Fruit fly (Drosophila melanogaster) whole organism, embryonic: ENCODE measurements around the gene Cpr30F.

Source experiments
- BtbVII ChIP-seq: fragments of 200-800 bp; sonication (Bioruptor generic); optimal IDR thresholded peaks from 3 replicates; lab custom pipeline; 2017; ENCODE audit warnings: missing biosample characterization, mild to moderate bottlenecking, missing genetic modification characterization
- C15 ChIP-seq: fragments of 200-800 bp; sonication (Bioruptor generic); IDR thresholded peaks from 3 replicates; pipeline ENCODE4 v1.3.6; 2022; ENCODE audit warnings: missing biosample characterization, missing genetic modification characterization
- CG10431 ChIP-seq: fragments of 200-800 bp; sonication (Bioruptor generic); optimal IDR thresholded peaks from 3 replicates; lab custom pipeline; 2018; ENCODE audit warnings: missing biosample characterization, mild to moderate bottlenecking, missing genetic modification characterization
- CG11093 ChIP-seq: fragments of 200-800 bp; sonication (Bioruptor generic); IDR thresholded peaks from 3 replicates; pipeline ENCODE4 v1.3.6; 2022; ENCODE audit warnings: missing biosample characterization, missing genetic modification characterization
- CG11456 ChIP-seq: fragments of 200-800 bp; sonication (Bioruptor generic); IDR thresholded peaks from 3 replicates; pipeline ENCODE4 v1.3.6; 2022; ENCODE audit warnings: missing biosample characterization, missing genetic modification characterization
- CG12071 ChIP-seq: fragments of 200-800 bp; sonication (Bioruptor generic); optimal IDR thresholded peaks from 3 replicates; lab custom pipeline; 2018; ENCODE audit warnings: missing biosample characterization, mild to moderate bottlenecking, missing genetic modification characterization
- CG12769 ChIP-seq: fragments of 200-800 bp; sonication (Bioruptor generic); optimal IDR thresholded peaks from 2 replicates; lab custom pipeline; 2019; ENCODE audit warnings: missing biosample characterization, mild to moderate bottlenecking, missing genetic modification characterization, moderate library complexity
- CG18476 ChIP-seq: fragments of 200-800 bp; sonication (Bioruptor generic); optimal IDR thresholded peaks from 2 replicates; lab custom pipeline; 2016; ENCODE audit warnings: missing biosample characterization, mild to moderate bottlenecking, missing genetic modification characterization
- CG2120 ChIP-seq: fragments of 200-800 bp; sonication (Bioruptor generic); optimal IDR thresholded peaks from 3 replicates; lab custom pipeline; 2016; ENCODE audit warnings: missing biosample characterization, missing genetic modification characterization
- CG2202 ChIP-seq: fragments of 200-800 bp; sonication (Bioruptor generic); optimal IDR thresholded peaks from 2 replicates; lab custom pipeline; 2018; ENCODE audit warnings: missing biosample characterization, mild to moderate bottlenecking, missing genetic modification characterization
- CG2678 ChIP-seq: fragments of 200-800 bp; sonication (Bioruptor generic); optimal IDR thresholded peaks from 3 replicates; lab custom pipeline; 2019; ENCODE audit warnings: missing biosample characterization, mild to moderate bottlenecking, missing genetic modification characterization, moderate library complexity
- CG34224 ChIP-seq: fragments of 200-800 bp; sonication (Bioruptor generic); IDR thresholded peaks from 3 replicates; pipeline ENCODE4 v1.3.6; 2022; ENCODE audit warnings: missing biosample characterization, missing genetic modification characterization; ENCODE audit not compliant: partially characterized antibody
- CG4404 ChIP-seq: fragments of 200-800 bp; sonication (Bioruptor generic); IDR thresholded peaks from 2 replicates; pipeline ENCODE4 v1.3.6; 2022; ENCODE audit warnings: missing biosample characterization, missing genetic modification characterization
- CG5180 ChIP-seq: fragments of 200-800 bp; sonication (Bioruptor generic); optimal IDR thresholded peaks from 3 replicates; lab custom pipeline; 2017; ENCODE audit warnings: missing biosample characterization, missing genetic modification characterization, mild to moderate bottlenecking, moderate library complexity, missing genetic modification reagents
- CG6254 ChIP-seq: fragments of 200-800 bp; sonication (Bioruptor generic); optimal IDR thresholded peaks from 3 replicates; lab custom pipeline; 2017; ENCODE audit warnings: mild to moderate bottlenecking, missing biosample characterization, missing genetic modification reagents, missing genetic modification characterization
- CG6765 ChIP-seq: fragments of 200-800 bp; sonication (Bioruptor generic); optimal IDR thresholded peaks from 3 replicates; lab custom pipeline; 2017; ENCODE audit warnings: missing biosample characterization, mild to moderate bottlenecking, missing genetic modification characterization
- CG7928 ChIP-seq: fragments of 200-800 bp; sonication (Bioruptor generic); optimal IDR thresholded peaks from 2 replicates; lab custom pipeline; 2017; ENCODE audit warnings: missing biosample characterization, mild to moderate bottlenecking, missing genetic modification characterization
- CG8765 ChIP-seq: fragments of 200-800 bp; sonication (Bioruptor generic); IDR thresholded peaks from 2 replicates; pipeline ENCODE4 v1.3.6; 2022; ENCODE audit warnings: missing biosample characterization, missing genetic modification characterization
- CG9609 ChIP-seq: fragments of 200-800 bp; sonication (Bioruptor generic); optimal IDR thresholded peaks from 3 replicates; lab custom pipeline; 2016; ENCODE audit warnings: missing biosample characterization, missing genetic modification characterization
- Dek ChIP-seq: fragments of 200-800 bp; sonication (Bioruptor generic); optimal IDR thresholded peaks from 3 replicates; lab custom pipeline; 2019; ENCODE audit warnings: missing biosample characterization, mild to moderate bottlenecking, missing genetic modification characterization, moderate library complexity
- Dll ChIP-seq: fragments of 200-800 bp; sonication (Bioruptor generic); IDR thresholded peaks from 4 replicates; pipeline ENCODE4 v1.3.6; 2022; ENCODE audit warnings: missing biosample characterization, missing genetic modification characterization; ENCODE audit not compliant: partially characterized antibody
- Eip74EF ChIP-seq, 2 experiments: fragments of 200-800 bp in 1 of 2; fragments of >200 bp in 1 of 2; sonication (Bioruptor generic) in 1 of 2; optimal IDR thresholded peaks; 2 replicates each; lab custom pipeline; 2017 to 2019; ENCODE audit warnings: missing biosample characterization in 2 of 2, missing genetic modification characterization in 2 of 2, mild to moderate bottlenecking in 1 of 2, moderate library complexity in 1 of 2
- Gug ChIP-seq: fragments of 200-800 bp; sonication (Bioruptor generic); IDR thresholded peaks from 4 replicates; pipeline ENCODE4 v1.3.6; 2022; ENCODE audit warnings: missing biosample characterization, missing genetic modification characterization
- HmgZ ChIP-seq: fragments of 200-800 bp; sonication (Bioruptor generic); optimal IDR thresholded peaks from 2 replicates; lab custom pipeline; 2018; ENCODE audit warnings: missing biosample characterization, mild to moderate bottlenecking, missing genetic modification characterization
- Lim3 ChIP-seq: fragments of 200-800 bp; sonication (Bioruptor generic); IDR thresholded peaks from 2 replicates; pipeline ENCODE4 v1.3.6; 2022; ENCODE audit warnings: missing biosample characterization, missing genetic modification characterization
- MBD-R2 ChIP-seq: fragments of 200-800 bp; sonication (Bioruptor generic); IDR thresholded peaks from 2 replicates; pipeline ENCODE4 v1.3.6; 2022; ENCODE audit warnings: missing biosample characterization, missing genetic modification characterization
- Med ChIP-seq: fragments of 200-800 bp; sonication (Bioruptor generic); peaks from one replicate; lab custom pipeline; 2016; ENCODE audit warnings: missing biosample characterization, missing genetic modification characterization, mild to moderate bottlenecking, inconsistent platforms, moderate library complexity
- Rx ChIP-seq: fragments of 200-800 bp; sonication (Bioruptor generic); IDR thresholded peaks from 2 replicates; pipeline ENCODE4 v1.3.6; 2022; ENCODE audit warnings: missing biosample characterization, missing genetic modification characterization
- Scr ChIP-seq: fragments of 200-800 bp; sonication (Bioruptor generic); IDR thresholded peaks from 2 replicates; pipeline ENCODE4 v1.3.6; 2022; ENCODE audit warnings: missing biosample characterization, missing genetic modification characterization; ENCODE audit not compliant: partially characterized antibody
- Spps ChIP-seq: fragments of 200-800 bp; sonication (Bioruptor generic); optimal IDR thresholded peaks from 2 replicates; lab custom pipeline; 2018; ENCODE audit warnings: missing biosample characterization, mild to moderate bottlenecking, missing genetic modification characterization
- Stat92E ChIP-seq, 3 experiments: fragments of >200 bp in 2 of 3; fragments of 200-800 bp in 1 of 3; sonication (Bioruptor generic) in 1 of 3; optimal IDR thresholded peaks; 2 replicates each; lab custom pipeline; 2017 to 2019; ENCODE audit warnings: missing biosample characterization in 3 of 3, missing genetic modification characterization in 3 of 3, mild to moderate bottlenecking in 1 of 3, moderate library complexity in 1 of 3
- TFAM ChIP-seq: fragments of 200-800 bp; sonication (Bioruptor generic); optimal IDR thresholded peaks from 2 replicates; lab custom pipeline; 2017; ENCODE audit warnings: missing biosample characterization, missing genetic modification characterization, inconsistent platforms
- aop ChIP-seq: fragments of 200-800 bp; sonication (Bioruptor generic); IDR thresholded peaks from 2 replicates; pipeline ENCODE4 v1.3.6; 2022; ENCODE audit warnings: missing biosample characterization, missing genetic modification characterization
- az2 ChIP-seq: fragments of 200-800 bp; sonication (Bioruptor generic); optimal IDR thresholded peaks from 3 replicates; lab custom pipeline; 2016; ENCODE audit warnings: missing biosample characterization, missing genetic modification characterization
- br ChIP-seq: fragments of >200 bp; optimal IDR thresholded peaks from 2 replicates; lab custom pipeline; 2017
- chn ChIP-seq: fragments of 200-800 bp; sonication (Bioruptor generic); optimal IDR thresholded peaks from 2 replicates; lab custom pipeline; 2016; ENCODE audit warnings: missing biosample characterization, missing genetic modification characterization
- crc ChIP-seq: fragments of 200-800 bp; sonication (Bioruptor generic); optimal IDR thresholded peaks from 2 replicates; lab custom pipeline; 2016; ENCODE audit warnings: missing biosample characterization, missing genetic modification characterization
- dm ChIP-seq: fragments of 200-800 bp; sonication (Bioruptor generic); optimal IDR thresholded peaks from 3 replicates; lab custom pipeline; 2016; ENCODE audit warnings: missing biosample characterization, missing genetic modification characterization
- fd96Cb ChIP-seq: fragments of 200-800 bp; sonication (Bioruptor generic); optimal IDR thresholded peaks from 2 replicates; lab custom pipeline; 2018; ENCODE audit warnings: missing biosample characterization, mild to moderate bottlenecking, missing genetic modification characterization, moderate library complexity
- h ChIP-seq: fragments of >200 bp; optimal IDR thresholded peaks from 2 replicates; lab custom pipeline; 2017
- ham ChIP-seq: fragments of 200-800 bp; sonication (Bioruptor generic); IDR thresholded peaks from 2 replicates; pipeline ENCODE4 v1.3.6; 2022; ENCODE audit warnings: missing biosample characterization, missing genetic modification characterization
- ken ChIP-seq: fragments of 200-800 bp; sonication (Bioruptor generic); IDR thresholded peaks from 3 replicates; pipeline ENCODE4 v1.3.6; 2022; ENCODE audit warnings: missing biosample characterization, missing genetic modification characterization
- mirr ChIP-seq: fragments of 200-800 bp; sonication (Bioruptor generic); optimal IDR thresholded peaks from 3 replicates; lab custom pipeline; 2018; ENCODE audit warnings: missing biosample characterization, mild to moderate bottlenecking, missing genetic modification characterization
- nom ChIP-seq: fragments of 200-800 bp; sonication (Bioruptor generic); optimal IDR thresholded peaks from 2 replicates; lab custom pipeline; 2017; ENCODE audit warnings: missing biosample characterization, missing genetic modification characterization, mild to moderate bottlenecking, moderate library complexity, missing genetic modification reagents
- pnt ChIP-seq: fragments of 200-800 bp; sonication (Bioruptor generic); optimal IDR thresholded peaks from 3 replicates; lab custom pipeline; 2016; ENCODE audit warnings: missing biosample characterization, missing genetic modification characterization
- sc ChIP-seq, 3 experiments: fragments of >200 bp in 2 of 3; fragments of 200-800 bp in 1 of 3; sonication (Bioruptor generic) in 1 of 3; optimal IDR thresholded peaks; 2 replicates in 2 of 3; 3 replicates in 1 of 3; lab custom pipeline; 2017; ENCODE audit warnings: mild to moderate bottlenecking in 1 of 3, missing biosample characterization in 1 of 3, missing genetic modification characterization in 1 of 3, missing genetic modification reagents in 1 of 3
- tll ChIP-seq, 2 experiments: fragments of 200-800 bp in 1 of 2; fragments of >200 bp in 1 of 2; sonication (Bioruptor generic) in 1 of 2; optimal IDR thresholded peaks; 2 replicates each; lab custom pipeline; 2017 to 2019; ENCODE audit warnings: missing biosample characterization in 2 of 2, missing genetic modification characterization in 2 of 2, mild to moderate bottlenecking in 1 of 2, moderate library complexity in 1 of 2
- zen ChIP-seq: fragments of 200-800 bp; sonication (Bioruptor generic); optimal IDR thresholded peaks from 3 replicates; lab custom pipeline; 2018; ENCODE audit warnings: missing biosample characterization, mild to moderate bottlenecking, missing genetic modification characterization, moderate library complexity
- zen2 ChIP-seq: fragments of 200-800 bp; sonication (Bioruptor generic); IDR thresholded peaks from 3 replicates; pipeline ENCODE4 v1.3.6; 2022; ENCODE audit warnings: missing biosample characterization, missing genetic modification characterization; ENCODE audit not compliant: partially characterized antibody

Cpr30F gene

dm6 chr2L:9938631-9939256 lies 5.8 kb upstream of the Cpr30F start, which contains the start of the genes Datp and CG4619 (continued):
- TF ChIP-seq az2 (no peak), HmgZ (tag; lab: Kevin White, UChicago) (peak; percentile 87), CG2120 (peak; percentile 75), CG11456 (GFP tag; lab: Robert Waterston, UW) (peak; percentile 74), CG6254 (GFP tag; lab: Kevin White, UChicago) (no peak), Dek (no peak), BtbVII (GFP tag; lab: Kevin White, UChicago) (no peak), Lim3 (GFP tag; lab: Robert Waterston, UW) (no peak), Dll (GFP tag; lab: Robert Waterston, UW) (no peak), dm (GFP tag; lab: Kevin White, UChicago) (peak; percentile 89), TFAM (GFP tag; lab: Kevin White, UChicago) (no peak), MBD-R2 (GFP tag; lab: Robert Waterston, UW) (peak; percentile 93), pnt (no peak), CG2202 (tag; lab: Kevin White, UChicago) (no peak), CG11093 (no peak), ken (GFP tag; lab: Robert Waterston, UW) (peak; percentile 53; the same call in 2 of the 3 replicates), fd96Cb (tag; lab: Kevin White, UChicago) (no peak), zen2 (no peak), aop (GFP tag; lab: Robert Waterston, UW) (no peak), zen (tag; lab: Kevin White, UChicago) (peak; percentile 67), CG5180 (GFP tag; lab: Kevin White, UChicago) (no peak), CG18476 (GFP tag; lab: Kevin White, UChicago) (no peak), mirr (GFP tag; lab: Kevin White, UChicago) (peak; percentile 53), Eip74EF (GFP tag; optimal IDR thresholded peaks at IDR 0.05; lab: Kevin White, UChicago) (no peak), chn (GFP tag; lab: Kevin White, UChicago) (no peak), CG7928 (GFP tag; lab: Kevin White, UChicago) (no peak), h (no peak), Rx (GFP tag; lab: Robert Waterston, UW) (no peak), ham (GFP tag; lab: Robert Waterston, UW) (no peak), CG10431 (peak; percentile 68), br (lab: Kevin White, UChicago) (no peak), CG9609 (peak; percentile 51), Med (peak; percentile 96), CG34224 (peak; percentile 43; the same call in 1 of the 3 replicates), nom (GFP tag; lab: Kevin White, UChicago) (no peak), Spps (tag; lab: Kevin White, UChicago) (no peak), tll (GFP tag; optimal IDR thresholded peaks at IDR 0.05; lab: Kevin White, UChicago) (no peak), crc (GFP tag; lab: Kevin White, UChicago) (no peak), CG4404 (GFP tag; lab: Robert Waterston, UW) (peak; percentile 40), CG8765 (no peak), CG12071 (GFP tag; lab: Kevin White, UChicago) (no peak), sc (optimal IDR thresholded peaks at IDR 0.05; lab: Kevin White, UChicago) (no peak), sc (GFP tag; optimal IDR thresholded peaks at IDR 0.05; lab: Kevin White, UChicago) (no peak), CG6765 (GFP tag; lab: Kevin White, UChicago) (no peak), Gug (GFP tag; lab: Robert Waterston, UW) (no peak; the same call in 3 of the 4 replicates), Stat92E (GFP tag; optimal IDR thresholded peaks at IDR 0.05; lab: Kevin White, UChicago) (no peak), CG12769 (tag; lab: Kevin White, UChicago) (no peak), CG2678 (no peak), C15 (GFP tag; lab: Robert Waterston, UW) (no peak), Scr (GFP tag; lab: Robert Waterston, UW) (no peak)
